Fruit fly (Drosophila melanogaster) whole organism, embryonic: Measurements from ENCODE around the gene CRIF.

ENCODE experiments used
- C15 ChIP-seq: fragments of 200-800 bp; sonication (Bioruptor generic); IDR thresholded peaks from 3 replicates; pipeline ENCODE4 v1.3.6; 2022; ENCODE audit warnings: missing biosample characterization, missing genetic modification characterization
- CG10147 ChIP-seq: fragments of 200-800 bp; sonication (Bioruptor generic); optimal IDR thresholded peaks from 2 replicates; lab custom pipeline; 2019; ENCODE audit warnings: missing biosample characterization, mild to moderate bottlenecking, missing genetic modification characterization, moderate library complexity
- CG11398 ChIP-seq: fragments of 200-800 bp; sonication (Bioruptor generic); optimal IDR thresholded peaks from 2 replicates; lab custom pipeline; 2016; ENCODE audit warnings: missing biosample characterization, missing genetic modification characterization
- CG12071 ChIP-seq: fragments of 200-800 bp; sonication (Bioruptor generic); optimal IDR thresholded peaks from 3 replicates; lab custom pipeline; 2018; ENCODE audit warnings: missing biosample characterization, mild to moderate bottlenecking, missing genetic modification characterization
- CG12236 ChIP-seq: fragments of 200-800 bp; sonication (Bioruptor generic); optimal IDR thresholded peaks from 2 replicates; lab custom pipeline; 2016; ENCODE audit warnings: missing biosample characterization, missing genetic modification characterization
- CG14667 ChIP-seq: fragments of 200-800 bp; sonication (Bioruptor generic); IDR thresholded peaks from 2 replicates; pipeline ENCODE4 v1.3.6; 2022; ENCODE audit warnings: missing biosample characterization, missing genetic modification characterization
- CG17802 ChIP-seq: fragments of 200-800 bp; sonication (Bioruptor generic); optimal IDR thresholded peaks from 2 replicates; lab custom pipeline; 2018; ENCODE audit warnings: missing biosample characterization, mild to moderate bottlenecking, missing genetic modification characterization, moderate library complexity
- CG18262 ChIP-seq: fragments of 200-800 bp; optimal IDR thresholded peaks from 3 replicates; lab custom pipeline; 2019; ENCODE audit warnings: missing biosample characterization, mild to moderate bottlenecking, missing genetic modification characterization, moderate library complexity
- CG1832 ChIP-seq: fragments of 200-800 bp; sonication (Bioruptor generic); optimal IDR thresholded peaks from 2 replicates; lab custom pipeline; 2017; ENCODE audit warnings: missing biosample characterization, mild to moderate bottlenecking, missing genetic modification characterization, inconsistent platforms
- CG18619 ChIP-seq: fragments of 200-800 bp; sonication (Bioruptor generic); optimal IDR thresholded peaks from 3 replicates; lab custom pipeline; 2017; ENCODE audit warnings: missing biosample characterization, mild to moderate bottlenecking, missing genetic modification characterization
- CG31388 ChIP-seq: fragments of 200-800 bp; sonication (Bioruptor generic); optimal IDR thresholded peaks from 2 replicates; lab custom pipeline; 2016; ENCODE audit warnings: missing biosample characterization, missing genetic modification characterization
- CG31441 ChIP-seq: fragments of 200-800 bp; sonication (Bioruptor generic); IDR thresholded peaks from 2 replicates; pipeline ENCODE4 v1.3.6; 2022; ENCODE audit warnings: missing biosample characterization, missing genetic modification characterization
- CG34376 ChIP-seq: fragments of 200-800 bp; sonication (Bioruptor generic); optimal IDR thresholded peaks from 2 replicates; lab custom pipeline; 2018; ENCODE audit warnings: missing biosample characterization, mild to moderate bottlenecking, missing genetic modification characterization
- CG4617 ChIP-seq: fragments of 200-800 bp; sonication (Bioruptor generic); optimal IDR thresholded peaks from 3 replicates; lab custom pipeline; 2016; ENCODE audit warnings: missing biosample characterization, missing genetic modification characterization, borderline replicate concordance
- CG6765 ChIP-seq: fragments of 200-800 bp; sonication (Bioruptor generic); optimal IDR thresholded peaks from 3 replicates; lab custom pipeline; 2017; ENCODE audit warnings: missing biosample characterization, mild to moderate bottlenecking, missing genetic modification characterization
- CG7357 ChIP-seq: fragments of 200-800 bp; sonication (Bioruptor generic); IDR thresholded peaks from 3 replicates; pipeline ENCODE4 v1.3.6; 2022; ENCODE audit warnings: missing biosample characterization, missing genetic modification characterization
- CG7786 ChIP-seq: fragments of 200-800 bp; sonication (Bioruptor generic); optimal IDR thresholded peaks from 2 replicates; lab custom pipeline; 2016; ENCODE audit warnings: missing biosample characterization, missing genetic modification characterization
- CG8290 ChIP-seq, 3 experiments: fragments of 200-800 bp; sonication (Bioruptor generic); optimal IDR thresholded peaks; 2 replicates each; lab custom pipeline; 2016 to 2019; ENCODE audit warnings: missing biosample characterization in 3 of 3, missing genetic modification characterization in 3 of 3, mild to moderate bottlenecking in 2 of 3, moderate library complexity in 1 of 3
- CG8944 ChIP-seq: fragments of 200-800 bp; sonication (Bioruptor generic); optimal IDR thresholded peaks from 3 replicates; lab custom pipeline; 2016; ENCODE audit warnings: missing biosample characterization, missing genetic modification characterization
- Drgx ChIP-seq: fragments of 200-800 bp; sonication (Bioruptor generic); IDR thresholded peaks from 2 replicates; pipeline ENCODE4 v1.3.6; 2022; ENCODE audit warnings: missing biosample characterization, missing genetic modification characterization
- E2f2 ChIP-seq: fragments of 200-800 bp; sonication (Bioruptor generic); IDR thresholded peaks from 2 replicates; pipeline ENCODE4 v1.3.6; 2022; ENCODE audit warnings: missing biosample characterization, missing genetic modification characterization
- Fer2 ChIP-seq: fragments of 200-800 bp; sonication (Bioruptor generic); optimal IDR thresholded peaks from 2 replicates; lab custom pipeline; 2018; ENCODE audit warnings: missing biosample characterization, mild to moderate bottlenecking, missing genetic modification characterization, moderate library complexity
- Gsc ChIP-seq: fragments of 200-800 bp; sonication (Bioruptor generic); IDR thresholded peaks from 2 replicates; pipeline ENCODE4 v1.3.6; 2022; ENCODE audit warnings: missing biosample characterization, missing genetic modification characterization
- H15 ChIP-seq: fragments of 200-800 bp; sonication (Bioruptor generic); IDR thresholded peaks from 3 replicates; pipeline ENCODE4 v1.3.6; 2022; ENCODE audit warnings: missing biosample characterization, missing genetic modification characterization
- HLH4C ChIP-seq: fragments of 200-800 bp; sonication (Bioruptor generic); IDR thresholded peaks from 3 replicates; pipeline ENCODE4 v1.3.6; 2022; ENCODE audit warnings: missing biosample characterization, missing genetic modification characterization; ENCODE audit not compliant: partially characterized antibody
- HLH54F ChIP-seq: fragments of 200-800 bp; sonication (Bioruptor generic); optimal IDR thresholded peaks from 3 replicates; lab custom pipeline; 2016; ENCODE audit warnings: missing biosample characterization, missing genetic modification characterization
- Hr51 ChIP-seq, 2 experiments: fragments of 200-800 bp; sonication (Bioruptor generic); optimal IDR thresholded peaks; 2 replicates in 1 of 2; 3 replicates in 1 of 2; lab custom pipeline; 2016 to 2018; ENCODE audit warnings: missing biosample characterization in 2 of 2, missing genetic modification characterization in 2 of 2, mild to moderate bottlenecking in 1 of 2, moderate library complexity in 1 of 2
- Kr ChIP-seq: fragments of 200-800 bp; sonication (Bioruptor generic); optimal IDR thresholded peaks from 2 replicates; lab custom pipeline; 2017; ENCODE audit warnings: missing biosample characterization, mild to moderate bottlenecking, missing genetic modification characterization
- Mrtf ChIP-seq: fragments of 200-800 bp; sonication (Bioruptor generic); IDR thresholded peaks from 3 replicates; pipeline ENCODE4 v1.3.6; 2022; ENCODE audit warnings: missing biosample characterization, missing genetic modification characterization
- NK7.1 ChIP-seq: fragments of 200-800 bp; sonication (Bioruptor generic); optimal IDR thresholded peaks from 3 replicates; lab custom pipeline; 2016; ENCODE audit warnings: missing biosample characterization, missing genetic modification characterization
- Opbp ChIP-seq: fragments of 200-800 bp; sonication (Bioruptor generic); IDR thresholded peaks from 3 replicates; pipeline ENCODE4 v1.3.6; 2022; ENCODE audit warnings: missing biosample characterization, missing genetic modification characterization; ENCODE audit not compliant: partially characterized antibody
- Scr ChIP-seq: fragments of 200-800 bp; sonication (Bioruptor generic); IDR thresholded peaks from 2 replicates; pipeline ENCODE4 v1.3.6; 2022; ENCODE audit warnings: missing biosample characterization, missing genetic modification characterization; ENCODE audit not compliant: partially characterized antibody
- Six4 ChIP-seq: fragments of 200-800 bp; sonication (Bioruptor generic); optimal IDR thresholded peaks from 2 replicates; lab custom pipeline; 2016; ENCODE audit warnings: missing biosample characterization, missing genetic modification characterization
- cg ChIP-seq: fragments of 200-800 bp; sonication (Bioruptor generic); optimal IDR thresholded peaks from 3 replicates; lab custom pipeline; 2019; ENCODE audit warnings: missing biosample characterization, mild to moderate bottlenecking, missing genetic modification characterization, moderate library complexity
- corto ChIP-seq: fragments of 200-800 bp; sonication (Bioruptor generic); optimal IDR thresholded peaks from 2 replicates; lab custom pipeline; 2016; ENCODE audit warnings: missing biosample characterization, mild to moderate bottlenecking, missing genetic modification characterization, moderate library complexity
- disco-r ChIP-seq: fragments of 200-800 bp; sonication (Bioruptor generic); optimal IDR thresholded peaks from 2 replicates; lab custom pipeline; 2016; ENCODE audit warnings: missing biosample characterization, missing genetic modification characterization
- dysf ChIP-seq: fragments of 200-800 bp; sonication (Bioruptor generic); IDR thresholded peaks from 3 replicates; pipeline ENCODE4 v1.3.6; 2022; ENCODE audit warnings: missing biosample characterization, missing genetic modification characterization
- fd96Cb ChIP-seq: fragments of 200-800 bp; sonication (Bioruptor generic); optimal IDR thresholded peaks from 2 replicates; lab custom pipeline; 2018; ENCODE audit warnings: missing biosample characterization, mild to moderate bottlenecking, missing genetic modification characterization, moderate library complexity
- gsb ChIP-seq: fragments of 200-800 bp; sonication (Bioruptor generic); IDR thresholded peaks from 2 replicates; pipeline ENCODE4 v1.3.6; 2022; ENCODE audit warnings: missing biosample characterization, missing genetic modification characterization
- her ChIP-seq: fragments of 200-800 bp; sonication (Bioruptor generic); optimal IDR thresholded peaks from 2 replicates; lab custom pipeline; 2016; ENCODE audit warnings: missing biosample characterization, missing genetic modification characterization
- lola ChIP-seq, 3 experiments: fragments of >200 bp in 2 of 3; fragments of 200-800 bp in 1 of 3; sonication (Bioruptor generic) in 1 of 3; optimal IDR thresholded peaks; 2 replicates each; lab custom pipeline; 2017 to 2019; ENCODE audit warnings: missing biosample characterization in 3 of 3, missing genetic modification characterization in 3 of 3, mild to moderate bottlenecking in 1 of 3, moderate library complexity in 1 of 3
- lov ChIP-seq, 2 experiments: fragments of 200-800 bp in 1 of 2; fragments of >200 bp in 1 of 2; sonication (Bioruptor generic) in 1 of 2; IDR thresholded peaks in 1 of 2; optimal IDR thresholded peaks in 1 of 2; 2 replicates in 1 of 2; 3 replicates in 1 of 2; pipeline versions ENCODE4 v1.3.6 to Lab custom; 2017 to 2022; ENCODE audit warnings: missing biosample characterization in 1 of 2, missing genetic modification characterization in 1 of 2
- pan ChIP-seq, 4 experiments: fragments of >200 bp in 3 of 4; fragments of 200-800 bp in 1 of 4; sonication (Bioruptor generic) in 1 of 4; optimal IDR thresholded peaks in 3 of 4; IDR thresholded peaks in 1 of 4; 2 replicates each; pipeline versions ENCODE4 v1.3.6 to Lab custom; 2017 to 2022; ENCODE audit warnings: missing biosample characterization in 2 of 4, missing genetic modification characterization in 2 of 4, mixed read lengths in 1 of 4
- sd ChIP-seq: fragments of 200-800 bp; sonication (Bioruptor generic); optimal IDR thresholded peaks from 3 replicates; lab custom pipeline; 2018; ENCODE audit warnings: missing biosample characterization, mild to moderate bottlenecking, missing genetic modification characterization, moderate library complexity
- sim ChIP-seq: fragments of 200-800 bp; sonication (Bioruptor generic); IDR thresholded peaks from 2 replicates; pipeline ENCODE4 v1.3.6; 2022; ENCODE audit warnings: missing biosample characterization, missing genetic modification characterization
- sqz ChIP-seq: fragments of 200-800 bp; sonication (Bioruptor generic); optimal IDR thresholded peaks from 3 replicates; lab custom pipeline; 2018; ENCODE audit warnings: missing biosample characterization, mild to moderate bottlenecking, missing genetic modification characterization
- tap ChIP-seq: fragments of 200-800 bp; optimal IDR thresholded peaks from 3 replicates; lab custom pipeline; 2019; ENCODE audit warnings: missing biosample characterization, mild to moderate bottlenecking, missing genetic modification characterization, moderate library complexity
- trem ChIP-seq: fragments of 200-800 bp; optimal IDR thresholded peaks from 3 replicates; lab custom pipeline; 2019; ENCODE audit warnings: missing biosample characterization, mild to moderate bottlenecking, missing genetic modification characterization, moderate library complexity

CRIF gene

DNA sequence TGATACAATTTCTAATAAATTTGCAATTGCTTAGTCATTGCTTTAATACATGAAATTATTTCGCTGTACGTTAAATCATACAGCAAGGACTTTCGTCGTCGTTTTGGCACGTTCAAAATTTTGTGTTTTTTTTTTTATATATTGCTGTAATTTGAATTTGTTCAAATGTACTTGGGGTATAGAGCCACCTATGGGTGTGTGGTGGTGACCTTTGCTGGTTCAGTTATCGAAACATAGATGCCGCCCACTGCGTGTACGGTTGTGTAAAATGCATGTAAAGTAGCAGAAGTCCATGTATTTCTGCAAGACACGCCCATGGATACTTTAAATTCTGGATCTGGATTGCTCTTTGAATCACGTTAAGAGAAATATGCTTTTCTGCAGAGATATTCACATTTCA, 35.6 kb upstream of the CRIF start (continued):
- peak; percentile 57; the same call in 1 of the 3 replicates for TF ChIP-seq Opbp (GFP tag; lab: Robert Waterston, UW)
- TF ChIP-seq CG34376 (GFP tag; lab: Kevin White, UChicago), result no peak
- peak in 1 of 2 experiments; percentile 16 for TF ChIP-seq Hr51 (GFP tag; optimal IDR thresholded peaks at IDR 0.05; lab: Kevin White, UChicago)
- peak; percentile 66 for TF ChIP-seq sqz (GFP tag; lab: Kevin White, UChicago)
- peak; percentile 28 for TF ChIP-seq disco-r (GFP tag; lab: Kevin White, UChicago)
- no peak for TF ChIP-seq Fer2 (tag; lab: Kevin White, UChicago)
- peak; percentile 2 for TF ChIP-seq CG12236
- no peak for TF ChIP-seq CG31441 (GFP tag; lab: Robert Waterston, UW)
- no peak for TF ChIP-seq CG7357 (GFP tag; lab: Robert Waterston, UW)
- peak in 1 of 3 experiments; percentile 13 for TF ChIP-seq lola (GFP tag; optimal IDR thresholded peaks at IDR 0.05; lab: Kevin White, UChicago)
- peak; percentile 46 for TF ChIP-seq CG4617
- TF ChIP-seq dysf (GFP tag; lab: Robert Waterston, UW), result peak; percentile 71; the same call in 2 of the 3 replicates
- 0 out of 3 replicates have a peak, but pooled peaks have one; percentile 17 for TF ChIP-seq HLH4C (GFP tag; lab: Robert Waterston, UW)
- TF ChIP-seq CG18619 (GFP tag; lab: Kevin White, UChicago), result peak; percentile 4
- TF ChIP-seq corto, result no peak
- TF ChIP-seq C15, result no peak
- TF ChIP-seq cg (GFP tag; lab: Kevin White, UChicago), result no peak
- peak; percentile 26 for TF ChIP-seq Six4 (GFP tag; lab: Kevin White, UChicago)
- peak; percentile 28 for TF ChIP-seq fd96Cb (tag; lab: Kevin White, UChicago)
- no peak for TF ChIP-seq Scr (GFP tag; lab: Robert Waterston, UW)
- no peak for TF ChIP-seq tap (tag; lab: Kevin White, UChicago)
- TF ChIP-seq CG7786 (GFP tag; lab: Kevin White, UChicago), result peak; percentile 39
- TF ChIP-seq trem (tag; lab: Kevin White, UChicago), result peak; percentile 53
- TF ChIP-seq Drgx (GFP tag; lab: Robert Waterston, UW), result no peak
- no peak for TF ChIP-seq pan (optimal IDR thresholded peaks at IDR 0.05; lab: Kevin White, UChicago)
- TF ChIP-seq pan (GFP tag; optimal IDR thresholded peaks at IDR 0.05 in 1 of 2, IDR thresholded peaks at IDR 0.05 in 1 of 2), result no peak
- TF ChIP-seq sim (GFP tag; lab: Robert Waterston, UW), result no peak
- no peak for TF ChIP-seq CG18262 (tag; lab: Kevin White, UChicago)
- TF ChIP-seq gsb, result peak; percentile 41; the same call in 1 of the 2 replicates
- peak; percentile 72 for TF ChIP-seq CG8290 (GFP tag; optimal IDR thresholded peaks at IDR 0.05; lab: Kevin White, UChicago)
- TF ChIP-seq CG8290 (tag; optimal IDR thresholded peaks at IDR 0.05; lab: Kevin White, UChicago), result no peak
- peak; percentile 72 for TF ChIP-seq E2f2 (GFP tag; lab: Robert Waterston, UW)
- peak; percentile 67 for TF ChIP-seq Mrtf
- peak; percentile 51 for TF ChIP-seq her (GFP tag; lab: Kevin White, UChicago)
- no peak for TF ChIP-seq sd (tag; lab: Kevin White, UChicago)
- TF ChIP-seq CG8944 (GFP tag; lab: Kevin White, UChicago), result peak; percentile 72
- TF ChIP-seq CG6765, result no peak
- TF ChIP-seq Kr, result no peak
- no peak; the same call in 2 of the 3 replicates for TF ChIP-seq H15 (GFP tag; lab: Robert Waterston, UW)
- no peak for TF ChIP-seq CG14667 (GFP tag; lab: Robert Waterston, UW)
- peak; percentile 50 for TF ChIP-seq HLH54F (GFP tag; lab: Kevin White, UChicago)
- no peak for TF ChIP-seq lov (optimal IDR thresholded peaks at IDR 0.05; lab: Kevin White, UChicago)
- TF ChIP-seq lov (GFP tag; IDR thresholded peaks at IDR 0.05; lab: Robert Waterston, UW), result no peak
- TF ChIP-seq CG1832, result no peak
- TF ChIP-seq CG11398, result peak; percentile 32
- no peak for TF ChIP-seq Gsc (GFP tag; lab: Robert Waterston, UW)
- TF ChIP-seq CG10147 (GFP tag; lab: Kevin White, UChicago), result no peak
- peak; percentile 16 for TF ChIP-seq CG31388 (GFP tag; lab: Kevin White, UChicago)
- TF ChIP-seq CG17802 (tag; lab: Kevin White, UChicago), result no peak
- no peak for TF ChIP-seq CG12071 (GFP tag; lab: Kevin White, UChicago)
- TF ChIP-seq NK7.1 (GFP tag; lab: Kevin White, UChicago), result peak; percentile 1
